Worm (Caenorhabditis elegans): ENCODE data around the gene let-413.

let-413 gene

ce11 chrV:7994570-7994969 is 17.0 kb upstream of the let-413 start, which contains the start of gene ceh-76:
Gene ceh-76 (minus strand): TSS chrV:7994670.
- no peak for TF ChIP-seq lin-38 (GFP tag; IDR thresholded peaks at IDR 0.05)
- no peak for TF ChIP-seq nhr-28 (tag; optimal IDR thresholded peaks at IDR 0.05)
- no peak for TF ChIP-seq unc-39 (tag; optimal IDR thresholded peaks at IDR 0.05)
- TF ChIP-seq nhr-41 (GFP tag; IDR thresholded peaks at IDR 0.05): no peak
- TF ChIP-seq pha-4 (GFP tag; IDR thresholded peaks at IDR 0.05): no peak
- no peak for TF ChIP-seq pha-4 (tag; optimal IDR thresholded peaks at IDR 0.05)
- TF ChIP-seq gei-8 (GFP tag; optimal IDR thresholded peaks at IDR 0.05): no peak
- TF ChIP-seq zfp-3 (GFP tag; conservative IDR thresholded peaks at IDR 0.05): no peak
- TF ChIP-seq dpl-1 (GFP tag; optimal IDR thresholded peaks at IDR 0.05): no peak
- no peak for TF ChIP-seq ctbp-1 (GFP tag; IDR thresholded peaks at IDR 0.05)
- no peak for TF ChIP-seq mxl-2 (GFP tag; conservative IDR thresholded peaks at IDR 0.05)
- TF ChIP-seq ama-1 (optimal IDR thresholded peaks at IDR 0.05): no peak
- TF ChIP-seq ces-1 (GFP tag; optimal IDR thresholded peaks at IDR 0.05): no peak
- TF ChIP-seq ZK337.2 (GFP tag; IDR thresholded peaks at IDR 0.05): no peak
- TF ChIP-seq rbr-2 (tag; optimal IDR thresholded peaks at IDR 0.05): no peak
- no peak for TF ChIP-seq vab-7 (GFP tag; IDR thresholded peaks at IDR 0.05)

- TF ChIP-seq skn-1 (tag; optimal IDR thresholded peaks at IDR 0.05) (no peak), gei-8 (GFP tag; optimal IDR thresholded peaks at IDR 0.05) (no peak), aly-2 (tag; optimal IDR thresholded peaks at IDR 0.05) (no peak), mdl-1 (tag; optimal IDR thresholded peaks at IDR 0.05) (no peak), Y105C5A.15 (GFP tag; IDR thresholded peaks at IDR 0.05) (no peak), zip-11 (GFP tag; IDR thresholded peaks at IDR 0.05) (no peak), nhr-25 (tag; optimal IDR thresholded peaks at IDR 0.05; ENCODE audit: borderline replicate concordance, insufficient read depth) (no peak), ama-1 (optimal IDR thresholded peaks at IDR 0.05) (no peak), arid-1 (GFP tag; conservative IDR thresholded peaks at IDR 0.05) (no peak), ceh-20 (GFP tag; IDR thresholded peaks at IDR 0.05) (no peak), Y75B8A.6 (GFP tag; IDR thresholded peaks at IDR 0.05) (no peak)
Observed at ce11 chrV:7985860-7986259, 8.3 kb upstream of the let-413 start, which contains the start of gene Y97E10AL.1. Gene Y97E10AL.1 (plus strand): TSS chrV:7986160.

ce11 chrV:7983381-7984052 is 5.9 kb upstream of the let-413 start, which contains the start of the genes natb-1 and abhd-12:
Gene natb-1 (minus strand): TSS chrV:7983431.
Gene abhd-12 (plus strand): TSS chrV:7983879.
- no peak for TF ChIP-seq spr-1 (tag; optimal IDR thresholded peaks at IDR 0.05)
- TF ChIP-seq nhr-10 (tag; optimal IDR thresholded peaks at IDR 0.05): no peak
- no peak for TF ChIP-seq mdl-1 (tag; optimal IDR thresholded peaks at IDR 0.05)
- no peak for TF ChIP-seq ctbp-1 (GFP tag; IDR thresholded peaks at IDR 0.05)
- no peak for TF ChIP-seq ceh-28 (tag; optimal IDR thresholded peaks at IDR 0.05)
- no peak for TF ChIP-seq egl-43 (GFP tag; IDR thresholded peaks at IDR 0.05)
- TF ChIP-seq lin-39 (tag; optimal IDR thresholded peaks at IDR 0.05): no peak
- TF ChIP-seq dve-1 (tag; optimal IDR thresholded peaks at IDR 0.05; ENCODE audit: insufficient read depth): peak; percentile 57
- no peak for TF ChIP-seq daf-8 (GFP tag; IDR thresholded peaks at IDR 0.05)
- TF ChIP-seq daf-16 (GFP tag; optimal IDR thresholded peaks at IDR 0.05): no peak
- peak; percentile 56 for TF ChIP-seq daf-16 (tag; optimal IDR thresholded peaks at IDR 0.05)
- TF ChIP-seq lin-13 (GFP tag; optimal IDR thresholded peaks at IDR 0.05): no peak
- TF ChIP-seq tra-1 (GFP tag; IDR thresholded peaks at IDR 0.05): no peak
- no peak for TF ChIP-seq unc-62 (GFP tag; optimal IDR thresholded peaks at IDR 0.05 in 1 of 2)
- no peak for TF ChIP-seq unc-62 (tag; optimal IDR thresholded peaks at IDR 0.05)
- no peak for TF ChIP-seq madf-9 (GFP tag; conservative IDR thresholded peaks at IDR 0.05)
- no peak for TF ChIP-seq arid-1 (GFP tag; conservative IDR thresholded peaks at IDR 0.05)
- no peak for TF ChIP-seq D1046.2 (GFP tag; IDR thresholded peaks at IDR 0.05)
- TF ChIP-seq F44E2.7 (GFP tag; IDR thresholded peaks at IDR 0.05): no peak
- no peak for TF ChIP-seq snpc-4 (tag; optimal IDR thresholded peaks at IDR 0.05)
- no peak for TF ChIP-seq fkh-10 (GFP tag; optimal IDR thresholded peaks at IDR 0.05)
- no peak for TF ChIP-seq ZK337.2 (GFP tag; IDR thresholded peaks at IDR 0.05)
- TF ChIP-seq F26F4.8 (GFP tag; conservative IDR thresholded peaks at IDR 0.05): no peak
- TF ChIP-seq pha-4 (GFP tag; IDR thresholded peaks at IDR 0.05): no peak
- peak; percentile 92 for TF ChIP-seq pha-4 (tag; optimal IDR thresholded peaks at IDR 0.05)
- TF ChIP-seq sdz-12 (GFP tag; optimal IDR thresholded peaks at IDR 0.05): no peak
- no peak for TF ChIP-seq php-3 (GFP tag; IDR thresholded peaks at IDR 0.05)
- TF ChIP-seq lim-7 (GFP tag; IDR thresholded peaks at IDR 0.05): no peak
- TF ChIP-seq nhr-41 (GFP tag; IDR thresholded peaks at IDR 0.05): no peak
- no peak for TF ChIP-seq skn-1 (tag; optimal IDR thresholded peaks at IDR 0.05)
- TF ChIP-seq aly-2 (tag; optimal IDR thresholded peaks at IDR 0.05): no peak
- no peak for TF ChIP-seq aha-1 (tag)

Data from whole organism, L4 larva.